Fruit fly (Drosophila melanogaster) S2 (cell line): Measurements from ENCODE around the gene CG10877.

Experiments
- CG8478 ChIP-seq: fragments of >200 bp; optimal IDR thresholded peaks from 2 replicates; lab custom pipeline; 2018
- CTCF ChIP-seq, 2 experiments: fragments of >200 bp; optimal IDR thresholded peaks; 2 replicates each; lab custom pipeline; 2018

The CG10877 gene

DNA sequence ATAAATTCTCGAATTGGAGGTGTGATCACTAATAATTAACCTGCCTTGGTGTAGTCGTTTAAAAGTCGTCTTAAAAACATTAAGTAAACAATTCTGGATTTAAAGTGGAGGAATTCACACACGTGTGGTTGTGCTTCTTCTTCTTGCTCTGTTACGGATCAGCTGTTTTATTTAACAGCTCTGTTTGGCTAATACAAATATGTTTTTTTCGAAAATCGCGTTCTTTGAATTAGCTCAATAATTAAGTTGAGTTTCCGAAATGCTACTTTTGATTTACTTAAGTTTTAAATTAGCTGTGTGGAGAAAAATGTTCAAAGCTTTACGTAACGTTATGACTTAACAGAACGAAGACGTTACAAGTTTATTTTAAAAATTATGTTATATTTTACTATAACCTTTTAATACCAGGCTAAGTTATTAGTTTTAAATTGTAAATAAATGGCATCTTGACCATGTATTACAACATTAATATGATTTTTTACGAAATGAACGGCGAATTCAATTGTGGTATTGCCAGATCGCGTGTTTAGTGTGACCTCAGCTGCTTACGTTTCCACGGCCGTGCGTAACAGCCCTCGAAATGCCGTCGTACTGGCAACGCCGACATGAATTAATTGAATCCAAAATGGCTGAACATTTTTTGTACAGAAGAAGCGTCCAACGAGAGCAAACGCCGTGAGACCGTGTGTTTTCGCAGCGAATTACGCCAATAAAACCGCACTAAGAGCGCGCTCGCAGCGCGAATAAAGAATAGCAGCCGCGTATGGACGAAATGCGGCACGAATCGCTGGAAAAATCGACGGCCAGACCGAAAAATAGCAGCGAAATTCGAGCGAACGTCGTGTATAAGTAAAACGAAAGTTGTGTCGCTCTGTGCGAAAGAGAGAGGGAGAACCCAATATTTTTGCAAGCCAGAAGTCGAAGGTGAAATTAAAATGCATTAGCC lies 28.9 kb upstream of the CG10877 start, which contains the start of the genes Pus1 and bon:
TSS of gene Pus1 (minus strand) at position 155 of the 946 bp plus-strand sequence.
TSS of gene bon (plus strand) at position 623 of the 946 bp plus-strand sequence.
- TF ChIP-seq CTCF (optimal IDR thresholded peaks at IDR 0.05; lab: Kevin White, UChicago) (peak in 1 of 2 experiments; percentile 5), CG8478 (lab: Kevin White, UChicago) (no peak)

DNA sequence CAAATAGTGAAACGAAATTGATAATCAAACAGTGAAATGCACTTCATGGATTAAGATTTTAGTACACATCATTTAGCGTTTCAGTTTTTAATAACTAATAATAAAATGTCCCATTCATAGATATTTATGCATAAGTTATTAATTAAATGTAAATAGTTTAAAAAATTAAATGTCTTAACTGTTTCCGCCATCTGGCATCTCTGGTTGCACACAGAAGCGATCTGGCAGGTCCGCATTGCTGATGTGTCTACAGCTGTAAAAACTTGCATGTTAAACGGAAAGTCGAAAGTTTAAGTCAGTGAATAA lies 24.6 kb upstream of the CG10877 start, which contains the start of gene Srp72:
TSS of gene Srp72 (plus strand) at position 232 of the 306 bp plus-strand sequence.
- TF ChIP-seq CG8478 (lab: Kevin White, UChicago) (no peak), CTCF (optimal IDR thresholded peaks at IDR 0.05; lab: Kevin White, UChicago) (no peak)

DNA sequence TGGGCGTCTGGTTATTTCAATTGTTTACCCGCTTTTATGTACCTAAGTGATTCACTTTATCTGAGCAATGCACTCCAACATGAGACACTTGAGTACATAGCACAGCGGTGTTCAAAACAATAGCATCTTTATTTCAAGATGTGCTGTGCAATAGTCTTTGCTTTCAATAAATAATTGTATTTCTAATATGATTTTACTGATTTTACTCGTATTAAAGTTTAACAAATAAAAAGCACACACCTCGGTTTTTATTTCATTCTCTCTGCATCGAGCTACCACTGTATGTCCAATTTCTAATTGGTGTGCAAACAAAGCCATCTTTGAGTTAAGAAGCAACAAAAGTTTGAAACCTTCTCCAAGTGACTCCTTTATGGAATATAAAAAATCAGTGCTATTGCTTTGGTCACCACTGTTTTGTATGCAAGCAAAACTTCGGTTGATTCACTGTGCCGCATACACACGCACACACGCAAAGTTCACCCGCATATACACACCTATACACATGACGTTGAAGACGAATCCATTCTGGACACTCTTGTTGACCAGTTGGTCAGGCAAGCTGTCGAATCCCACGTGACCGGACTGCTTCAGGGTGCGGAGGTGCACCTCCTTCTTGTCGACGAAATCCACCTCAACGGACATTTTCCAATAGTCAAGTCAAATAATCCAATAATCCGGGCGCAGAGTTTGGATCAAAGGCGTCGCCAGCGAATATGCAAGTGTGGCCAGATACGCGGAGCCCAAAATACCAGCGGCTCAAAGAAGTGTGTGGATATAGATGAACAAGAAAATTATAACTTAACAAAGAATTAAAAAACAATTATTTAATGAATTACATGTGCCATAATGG lies 24.0 kb upstream of the CG10877 start, which contains the start of gene Septin2:
TSS of gene Septin2 (minus strand) at position 727 of the 850 bp plus-strand sequence.
- TF ChIP-seq CTCF (optimal IDR thresholded peaks at IDR 0.05; lab: Kevin White, UChicago) (no peak), CG8478 (lab: Kevin White, UChicago) (no peak)

DNA sequence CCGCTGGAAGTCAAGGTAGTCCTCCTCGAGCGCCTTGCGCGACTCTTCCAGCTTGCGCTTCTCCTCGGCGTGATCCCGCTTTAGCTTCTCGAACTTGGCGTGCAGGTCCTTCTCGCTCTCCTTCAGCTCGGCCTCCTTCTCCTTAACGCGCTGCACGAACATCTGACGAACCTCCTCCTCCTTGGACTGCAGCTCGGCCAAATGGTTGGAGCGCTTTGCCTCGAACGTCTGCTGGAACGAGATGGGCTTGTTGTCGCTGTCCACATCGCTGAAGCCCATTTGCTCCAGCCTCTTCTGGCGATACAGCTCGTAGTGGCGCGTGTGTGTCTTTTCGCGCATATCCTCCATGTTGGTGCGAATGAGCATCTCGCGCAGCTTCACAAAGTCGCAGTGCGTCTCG lies 22.5 kb upstream of the CG10877 start:
- no peak for TF ChIP-seq CTCF (optimal IDR thresholded peaks at IDR 0.05; lab: Kevin White, UChicago)
- TF ChIP-seq CG8478 (lab: Kevin White, UChicago): no peak

DNA sequence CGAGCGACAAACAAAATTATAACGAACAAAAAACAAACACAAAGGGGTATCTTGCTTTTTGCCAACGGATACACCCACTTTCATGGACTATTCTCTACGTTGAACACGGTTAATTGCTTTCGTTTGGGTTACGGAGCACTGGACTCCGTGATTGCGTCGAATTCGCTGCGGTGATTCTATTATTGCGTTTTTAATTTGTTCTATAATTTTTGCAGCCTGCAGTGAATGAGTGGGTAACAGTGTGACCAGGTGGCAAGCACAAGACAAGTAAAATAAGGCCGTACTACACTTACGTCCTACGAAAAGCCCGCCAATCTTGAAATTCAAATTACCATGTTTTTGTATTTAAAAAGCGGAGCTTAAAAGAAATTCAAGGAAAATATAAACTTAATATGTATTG lies 21.7 kb upstream of the CG10877 start, which contains the start of gene CG16953:
TSS of gene CG16953 (minus strand) at position 268 of the 400 bp plus-strand sequence.
- no peak for TF ChIP-seq CG8478 (lab: Kevin White, UChicago)
- no peak for TF ChIP-seq CTCF (optimal IDR thresholded peaks at IDR 0.05; lab: Kevin White, UChicago)

DNA sequence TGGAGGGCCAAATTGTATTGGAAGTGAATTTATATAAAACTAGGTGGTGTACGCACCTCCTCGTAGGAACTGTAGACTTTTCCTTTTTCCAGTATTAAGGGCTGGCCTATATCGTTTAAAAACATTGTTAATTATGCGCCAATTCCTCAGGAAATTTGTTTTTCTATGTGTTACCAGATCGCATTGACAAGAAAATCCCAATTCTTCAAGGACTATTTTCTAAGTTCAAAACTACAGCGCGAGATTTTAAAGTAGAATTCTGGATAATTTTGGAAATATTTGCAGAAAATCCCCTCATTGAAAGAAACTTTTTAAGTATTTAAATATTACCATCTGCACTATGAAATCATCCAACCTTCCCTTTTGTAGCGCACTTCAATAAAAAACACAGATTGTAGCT lies 17.5 kb upstream of the CG10877 start, which contains the start of gene CG34008:
TSS of gene CG34008 (minus strand) at position 147 of the 400 bp plus-strand sequence.
- TF ChIP-seq CG8478 (lab: Kevin White, UChicago) (no peak), CTCF (optimal IDR thresholded peaks at IDR 0.05; lab: Kevin White, UChicago) (no peak)

DNA sequence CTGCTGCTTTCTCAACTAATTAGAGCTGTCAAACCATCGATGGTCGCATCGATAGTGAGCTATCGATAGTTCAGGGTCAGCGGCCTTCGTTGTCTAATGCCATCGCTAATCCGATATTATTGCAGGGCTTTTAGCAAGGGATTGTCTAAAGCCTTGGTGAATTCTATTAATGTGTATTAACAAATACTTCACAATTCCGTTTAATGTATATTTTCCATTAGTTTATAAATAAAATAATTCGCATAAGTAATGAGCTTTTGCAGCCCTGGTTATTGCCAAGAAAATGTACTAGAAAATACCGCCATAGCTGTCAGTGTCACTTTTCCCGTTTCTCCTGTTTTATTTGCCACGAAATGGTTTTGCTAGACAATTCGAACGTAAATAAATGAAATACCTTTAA lies 15.9 kb upstream of the CG10877 start, which contains the start of the genes EloB and Srp14:
TSS of gene EloB (minus strand) at position 35 of the 400 bp plus-strand sequence.
TSS of gene Srp14 (plus strand) at position 300 of the 400 bp plus-strand sequence.
- TF ChIP-seq CG8478 (lab: Kevin White, UChicago): no peak
- TF ChIP-seq CTCF (optimal IDR thresholded peaks at IDR 0.05; lab: Kevin White, UChicago): no peak

DNA sequence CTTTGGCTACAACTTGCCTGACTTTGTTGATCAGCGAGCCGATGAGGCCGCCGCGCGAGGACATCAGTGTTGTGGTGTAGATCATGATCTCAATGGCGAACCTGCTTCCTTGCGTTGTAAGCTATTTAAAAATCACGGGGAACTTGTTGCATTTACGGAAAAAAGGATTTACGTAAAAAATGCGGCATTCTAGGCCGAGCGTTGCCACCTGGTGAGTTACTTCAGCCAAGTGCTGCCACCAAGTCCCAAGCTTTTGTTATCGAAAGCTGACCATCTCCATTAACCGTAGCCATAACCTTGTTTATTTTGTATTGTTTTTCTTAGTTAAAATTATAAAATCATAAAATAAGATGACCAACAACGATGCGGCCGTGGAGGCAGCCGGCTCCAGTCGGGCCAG lies 12.9 kb upstream of the CG10877 start, which contains the start of the genes TFAM and CG5412:
TSS of gene TFAM (minus strand) at position 222 of the 400 bp plus-strand sequence.
TSS of gene CG5412 (plus strand) at position 265 of the 400 bp plus-strand sequence.
- TF ChIP-seq CG8478 (lab: Kevin White, UChicago) (no peak), CTCF (optimal IDR thresholded peaks at IDR 0.05; lab: Kevin White, UChicago) (peak in 1 of 2 experiments; percentile 31)

- no peak for TF ChIP-seq CTCF (optimal IDR thresholded peaks at IDR 0.05; lab: Kevin White, UChicago)
- no peak for TF ChIP-seq CG8478 (lab: Kevin White, UChicago)
Observed at dm6 chr3R:20574535-20574980, 10.7 kb upstream of the CG10877 start.

- TF ChIP-seq CG8478 (lab: Kevin White, UChicago) (no peak), CTCF (optimal IDR thresholded peaks at IDR 0.05; lab: Kevin White, UChicago) (no peak)
Observed at dm6 chr3R:20573326-20573725, 9.5 kb upstream of the CG10877 start.

dm6 chr3R:20567507-20568222 lies 3.8 kb upstream of the CG10877 start:
- TF ChIP-seq CTCF (optimal IDR thresholded peaks at IDR 0.05; lab: Kevin White, UChicago) (no peak), CG8478 (lab: Kevin White, UChicago) (no peak)

DNA sequence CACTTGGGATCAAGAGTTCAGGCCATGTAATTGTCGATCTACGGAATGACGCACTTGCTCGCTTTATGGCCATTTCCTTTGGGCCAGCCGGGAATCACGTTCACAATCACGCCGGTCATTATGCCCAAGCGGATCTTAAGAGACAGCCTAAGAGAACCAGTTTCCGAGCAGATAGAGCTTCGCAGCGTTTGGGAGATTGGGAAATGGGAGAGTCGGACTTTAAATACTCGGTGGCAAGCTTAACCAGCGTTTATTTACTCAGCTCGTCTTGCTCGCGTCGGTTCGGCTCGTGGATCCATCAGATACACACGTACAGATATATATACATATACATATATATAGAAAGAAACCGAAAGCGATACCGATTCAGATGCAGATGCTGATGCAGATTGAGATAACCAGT lies 1.7 kb upstream of the CG10877 start:
- TF ChIP-seq CTCF (optimal IDR thresholded peaks at IDR 0.05; lab: Kevin White, UChicago) (no peak), CG8478 (lab: Kevin White, UChicago) (no peak)

DNA sequence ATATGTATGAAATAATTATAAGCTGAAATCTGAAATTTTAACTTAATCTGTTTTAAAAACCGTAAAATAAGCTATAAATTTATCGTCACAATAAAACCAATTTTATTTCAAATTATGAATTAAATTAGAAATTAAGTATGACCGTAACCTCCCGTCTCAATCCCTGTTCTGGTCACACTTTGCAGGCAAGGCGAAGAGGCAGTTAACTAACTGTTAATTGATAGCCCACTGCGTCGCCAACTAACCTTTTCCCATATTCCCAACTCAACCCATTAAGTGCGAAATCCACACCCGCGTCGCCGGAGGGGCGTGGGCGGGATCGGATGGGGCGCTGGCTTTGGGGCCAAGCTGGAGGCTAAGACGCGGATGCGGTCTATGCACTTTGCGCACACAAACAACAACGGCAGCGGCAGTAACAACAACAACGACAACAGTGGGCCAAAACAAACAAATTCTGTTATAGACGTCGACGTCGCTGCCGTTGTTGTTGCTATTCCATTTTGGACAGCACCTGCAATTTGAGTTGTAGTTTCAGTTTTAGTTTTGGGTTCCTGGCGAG lies 3.1 kb downstream of the CG10877 start, which contains the start of gene CG5191:
TSS of gene CG5191 (plus strand) at position 198 of the 559 bp plus-strand sequence.
- TF ChIP-seq CTCF (optimal IDR thresholded peaks at IDR 0.05; lab: Kevin White, UChicago): no peak
- TF ChIP-seq CG8478 (lab: Kevin White, UChicago): no peak
